Worm (Caenorhabditis elegans) whole organism, L3 larva: ENCODE results near the gene ins-37.

Experiments
- ama-1 ChIP-seq: fragments of 150-350 bp; optimal IDR thresholded peaks from 2 replicates; lab custom pipeline; 2018
- elt-3 ChIP-seq, 3 experiments: fragments of 150-350 bp in 1 of 3; sonication (generic microtip) in 2 of 3; optimal IDR thresholded peaks; 2 replicates in 2 of 3; 4 replicates in 1 of 3; lab custom pipeline; 2014 to 2017; ENCODE audit warnings: missing biosample characterization in 3 of 3, missing genetic modification characterization in 3 of 3
- lin-15B ChIP-seq: fragments of 150-350 bp; optimal IDR thresholded peaks from 2 replicates; lab custom pipeline; 2014; ENCODE audit warnings: missing biosample characterization, missing genetic modification characterization
- lin-39 ChIP-seq: fragments of 150-350 bp; optimal IDR thresholded peaks from 2 replicates; lab custom pipeline; 2018; ENCODE audit warnings: missing biosample characterization, missing genetic modification reagents, missing genetic modification characterization
- nhr-12 ChIP-seq: fragments of 150-350 bp; optimal IDR thresholded peaks from 2 replicates; lab custom pipeline; 2014; ENCODE audit warnings: missing biosample characterization, missing genetic modification characterization
- nhr-237 ChIP-seq: fragments of 150-350 bp; optimal IDR thresholded peaks from 2 replicates; lab custom pipeline; 2014; ENCODE audit warnings: missing biosample characterization, missing genetic modification characterization
- nhr-28 ChIP-seq: fragments of 150-350 bp; optimal IDR thresholded peaks from 2 replicates; lab custom pipeline; 2014; ENCODE audit warnings: missing biosample characterization, missing genetic modification characterization
- nhr-76 ChIP-seq: fragments of 150-350 bp; sonication (generic microtip); optimal IDR thresholded peaks from 5 replicates; lab custom pipeline; 2014; ENCODE audit warnings: missing biosample characterization, missing genetic modification characterization
- pqm-1 ChIP-seq: fragments of 150-350 bp; optimal IDR thresholded peaks from 2 replicates; lab custom pipeline; 2017; ENCODE audit warnings: missing biosample characterization, missing genetic modification characterization, inconsistent platforms
- tbx-2 ChIP-seq: sonication (generic microtip); optimal IDR thresholded peaks from 2 replicates; lab custom pipeline; 2016; ENCODE audit warnings: mild to moderate bottlenecking, missing genetic modification characterization, missing compliant biosample characterization

ce11 chrII:13859847-13860246 is 23.9 kb upstream of the ins-37 start:
- no peak for TF ChIP-seq nhr-76 (tag; lab: Kevin White, UChicago)
- TF ChIP-seq pqm-1 (tag; lab: Kevin White, UChicago): peak; percentile 79
- no peak for TF ChIP-seq nhr-28 (tag; lab: Kevin White, UChicago)
- no peak for TF ChIP-seq nhr-12 (tag; lab: Kevin White, UChicago)
- TF ChIP-seq ama-1 (lab: Kevin White, UChicago): no peak
- no peak for TF ChIP-seq tbx-2
- TF ChIP-seq nhr-237 (tag; lab: Kevin White, UChicago): no peak
- TF ChIP-seq elt-3 (tag; optimal IDR thresholded peaks at IDR 0.05; lab: Kevin White, UChicago): no peak
- TF ChIP-seq lin-15B (tag; lab: Kevin White, UChicago): no peak
- TF ChIP-seq lin-39: no peak
